Fruit fly (Drosophila melanogaster) whole organism, embryonic: ENCODE results near the gene Dscam3.

Experiments
- Atf6 ChIP-seq: fragments of 200-800 bp; sonication (Bioruptor generic); IDR thresholded peaks from 2 replicates; pipeline ENCODE4 v1.3.6; 2022; ENCODE audit warnings: missing biosample characterization, missing genetic modification characterization
- CG10462 ChIP-seq: fragments of 200-800 bp; sonication (Bioruptor generic); optimal IDR thresholded peaks from 2 replicates; lab custom pipeline; 2016; ENCODE audit warnings: missing biosample characterization, missing genetic modification characterization
- CG12071 ChIP-seq: fragments of 200-800 bp; sonication (Bioruptor generic); optimal IDR thresholded peaks from 3 replicates; lab custom pipeline; 2018; ENCODE audit warnings: missing biosample characterization, mild to moderate bottlenecking, missing genetic modification characterization
- CG12219 ChIP-seq: fragments of 200-800 bp; sonication (Bioruptor generic); optimal IDR thresholded peaks from 3 replicates; lab custom pipeline; 2018; ENCODE audit warnings: missing biosample characterization, mild to moderate bottlenecking, missing genetic modification characterization
- CG1233 ChIP-seq: fragments of 200-800 bp; sonication (Bioruptor generic); optimal IDR thresholded peaks from 4 replicates; lab custom pipeline; 2018; ENCODE audit warnings: missing biosample characterization, mild to moderate bottlenecking, missing genetic modification characterization
- CG12659 ChIP-seq: fragments of 200-800 bp; sonication (Bioruptor generic); optimal IDR thresholded peaks from 3 replicates; lab custom pipeline; 2017; ENCODE audit warnings: mild to moderate bottlenecking, missing biosample characterization, missing genetic modification reagents, missing genetic modification characterization
- CG12769 ChIP-seq: fragments of 200-800 bp; sonication (Bioruptor generic); optimal IDR thresholded peaks from 2 replicates; lab custom pipeline; 2019; ENCODE audit warnings: missing biosample characterization, mild to moderate bottlenecking, missing genetic modification characterization, moderate library complexity
- CG15514 ChIP-seq: fragments of 200-800 bp; sonication (Bioruptor generic); optimal IDR thresholded peaks from 3 replicates; lab custom pipeline; 2017; ENCODE audit warnings: missing biosample characterization, missing genetic modification characterization, mild to moderate bottlenecking, moderate library complexity, missing genetic modification reagents
- CG17359 ChIP-seq: fragments of 200-800 bp; sonication (Bioruptor generic); optimal IDR thresholded peaks from 3 replicates; lab custom pipeline; 2018; ENCODE audit warnings: missing biosample characterization, mild to moderate bottlenecking, missing genetic modification characterization, moderate library complexity
- CG17361 ChIP-seq: fragments of 200-800 bp; sonication (Bioruptor generic); IDR thresholded peaks from 3 replicates; pipeline ENCODE4 v1.3.6; 2022; ENCODE audit warnings: missing biosample characterization, missing genetic modification characterization
- CG3163 ChIP-seq: fragments of 200-800 bp; sonication (Bioruptor generic); optimal IDR thresholded peaks from 3 replicates; lab custom pipeline; 2016; ENCODE audit warnings: missing biosample characterization, missing genetic modification characterization
- CG3281 ChIP-seq: fragments of 200-800 bp; sonication (Bioruptor generic); optimal IDR thresholded peaks from 3 replicates; lab custom pipeline; 2017; ENCODE audit warnings: missing biosample characterization, mild to moderate bottlenecking, missing genetic modification characterization
- CG33557 ChIP-seq: fragments of 200-800 bp; sonication (Bioruptor generic); optimal IDR thresholded peaks from 2 replicates; lab custom pipeline; 2019; ENCODE audit warnings: missing biosample characterization, mild to moderate bottlenecking, missing genetic modification characterization, moderate library complexity
- CG3995 ChIP-seq: fragments of 200-800 bp; sonication (Bioruptor generic); optimal IDR thresholded peaks from 3 replicates; lab custom pipeline; 2016; ENCODE audit warnings: missing biosample characterization, missing genetic modification characterization
- CG6683 ChIP-seq: fragments of 200-800 bp; sonication (Bioruptor generic); optimal IDR thresholded peaks from 2 replicates; lab custom pipeline; 2017; ENCODE audit warnings: missing biosample characterization, mild to moderate bottlenecking, missing genetic modification characterization, missing genetic modification reagents
- CG6854 ChIP-seq: fragments of 200-800 bp; sonication (Bioruptor generic); optimal IDR thresholded peaks from 3 replicates; lab custom pipeline; 2017; ENCODE audit warnings: missing biosample characterization, mild to moderate bottlenecking, missing genetic modification characterization
- CG8281 ChIP-seq: fragments of 200-800 bp; sonication (Bioruptor generic); optimal IDR thresholded peaks from 2 replicates; lab custom pipeline; 2018; ENCODE audit warnings: missing biosample characterization, mild to moderate bottlenecking, missing genetic modification characterization, moderate library complexity
- CG9437 ChIP-seq: fragments of 200-800 bp; sonication (Bioruptor generic); optimal IDR thresholded peaks from 2 replicates; lab custom pipeline; 2018; ENCODE audit warnings: missing biosample characterization, mild to moderate bottlenecking, missing genetic modification characterization
- CTCF ChIP-seq: fragments of 200-800 bp; sonication (Bioruptor generic); optimal IDR thresholded peaks from 2 replicates; lab custom pipeline; 2017; ENCODE audit warnings: missing biosample characterization, mild to moderate bottlenecking, missing genetic modification characterization, moderate library complexity
- Camta ChIP-seq: fragments of 200-800 bp; sonication (Bioruptor generic); optimal IDR thresholded peaks from 2 replicates; lab custom pipeline; 2016; ENCODE audit warnings: missing biosample characterization, missing genetic modification characterization
- Chrac-16 ChIP-seq: fragments of 200-800 bp; sonication (Bioruptor generic); optimal IDR thresholded peaks from 3 replicates; lab custom pipeline; 2016; ENCODE audit warnings: missing biosample characterization, missing genetic modification characterization
- Dp ChIP-seq: fragments of 200-800 bp; sonication (Bioruptor generic); optimal IDR thresholded peaks from 2 replicates; lab custom pipeline; 2018; ENCODE audit warnings: missing biosample characterization, mild to moderate bottlenecking, missing genetic modification characterization, moderate library complexity
- HLH3B ChIP-seq: fragments of 200-800 bp; sonication (Bioruptor generic); IDR thresholded peaks from 2 replicates; pipeline ENCODE4 v1.3.6; 2022; ENCODE audit warnings: missing biosample characterization, missing genetic modification characterization
- Hand ChIP-seq: fragments of 200-800 bp; sonication (Bioruptor generic); optimal IDR thresholded peaks from 2 replicates; lab custom pipeline; 2017; ENCODE audit warnings: mild to moderate bottlenecking, missing biosample characterization, missing genetic modification reagents, missing genetic modification characterization
- Hr51 ChIP-seq, 2 experiments: fragments of 200-800 bp; sonication (Bioruptor generic); optimal IDR thresholded peaks; 2 replicates in 1 of 2; 3 replicates in 1 of 2; lab custom pipeline; 2016 to 2018; ENCODE audit warnings: missing biosample characterization in 2 of 2, missing genetic modification characterization in 2 of 2, mild to moderate bottlenecking in 1 of 2, moderate library complexity in 1 of 2
- Sin3A ChIP-seq: fragments of >200 bp; optimal IDR thresholded peaks from 2 replicates; lab custom pipeline; 2018
- Sry-δ ChIP-seq: fragments of 200-800 bp; sonication (Bioruptor generic); optimal IDR thresholded peaks from 2 replicates; lab custom pipeline; 2016; ENCODE audit warnings: missing biosample characterization, missing genetic modification characterization
- ac ChIP-seq: fragments of 200-800 bp; sonication (Bioruptor generic); optimal IDR thresholded peaks from 3 replicates; lab custom pipeline; 2017; ENCODE audit warnings: missing biosample characterization, mild to moderate bottlenecking, missing genetic modification characterization
- az2 ChIP-seq: fragments of 200-800 bp; sonication (Bioruptor generic); optimal IDR thresholded peaks from 3 replicates; lab custom pipeline; 2016; ENCODE audit warnings: missing biosample characterization, missing genetic modification characterization
- cas ChIP-seq: fragments of 200-800 bp; sonication (Bioruptor generic); IDR thresholded peaks from 2 replicates; pipeline ENCODE4 v1.3.6; 2022; ENCODE audit warnings: missing biosample characterization, missing genetic modification characterization
- cg ChIP-seq: fragments of 200-800 bp; sonication (Bioruptor generic); optimal IDR thresholded peaks from 3 replicates; lab custom pipeline; 2019; ENCODE audit warnings: missing biosample characterization, mild to moderate bottlenecking, missing genetic modification characterization, moderate library complexity
- dimm ChIP-seq: fragments of 200-800 bp; sonication (Bioruptor generic); IDR thresholded peaks from 2 replicates; pipeline ENCODE4 v1.3.6; 2022; ENCODE audit warnings: missing biosample characterization, missing genetic modification characterization
- ems ChIP-seq: fragments of 200-800 bp; sonication (Bioruptor generic); optimal IDR thresholded peaks from 3 replicates; lab custom pipeline; 2016; ENCODE audit warnings: missing biosample characterization, missing genetic modification characterization
- gcm ChIP-seq: fragments of 200-800 bp; sonication (Bioruptor generic); optimal IDR thresholded peaks from 2 replicates; lab custom pipeline; 2019; ENCODE audit warnings: missing biosample characterization, mild to moderate bottlenecking, missing genetic modification characterization, moderate library complexity
- gsb-n ChIP-seq: fragments of 200-800 bp; sonication (Bioruptor generic); optimal IDR thresholded peaks from 3 replicates; lab custom pipeline; 2018; ENCODE audit warnings: missing biosample characterization, mild to moderate bottlenecking, missing genetic modification characterization
- lola ChIP-seq, 3 experiments: fragments of >200 bp in 2 of 3; fragments of 200-800 bp in 1 of 3; sonication (Bioruptor generic) in 1 of 3; optimal IDR thresholded peaks; 2 replicates each; lab custom pipeline; 2017 to 2019; ENCODE audit warnings: missing biosample characterization in 3 of 3, missing genetic modification characterization in 3 of 3, mild to moderate bottlenecking in 1 of 3, moderate library complexity in 1 of 3
- nerfin-1 ChIP-seq: fragments of 200-800 bp; sonication (Bioruptor generic); optimal IDR thresholded peaks from 3 replicates; lab custom pipeline; 2019; ENCODE audit warnings: missing biosample characterization, mild to moderate bottlenecking, missing genetic modification characterization, moderate library complexity
- nmo ChIP-seq: fragments of 200-800 bp; sonication (Bioruptor generic); optimal IDR thresholded peaks from 2 replicates; lab custom pipeline; 2018; ENCODE audit warnings: missing biosample characterization, mild to moderate bottlenecking, missing genetic modification characterization, moderate library complexity
- pzg ChIP-seq: fragments of 200-800 bp; sonication (Bioruptor generic); optimal IDR thresholded peaks from 3 replicates; lab custom pipeline; 2018; ENCODE audit warnings: missing biosample characterization, mild to moderate bottlenecking, missing genetic modification characterization, moderate library complexity
- row ChIP-seq: fragments of 200-800 bp; sonication (Bioruptor generic); IDR thresholded peaks from 3 replicates; pipeline ENCODE4 v1.3.6; 2022; ENCODE audit warnings: missing biosample characterization, missing genetic modification characterization
- scrt ChIP-seq: fragments of 200-800 bp; sonication (Bioruptor generic); optimal IDR thresholded peaks from 2 replicates; lab custom pipeline; 2018; ENCODE audit warnings: missing biosample characterization, mild to moderate bottlenecking, missing genetic modification characterization, moderate library complexity
- sd ChIP-seq: fragments of 200-800 bp; sonication (Bioruptor generic); optimal IDR thresholded peaks from 3 replicates; lab custom pipeline; 2018; ENCODE audit warnings: missing biosample characterization, mild to moderate bottlenecking, missing genetic modification characterization, moderate library complexity
- seq ChIP-seq: fragments of 200-800 bp; sonication (Bioruptor generic); IDR thresholded peaks from 2 replicates; pipeline ENCODE4 v1.3.6; 2022; ENCODE audit warnings: missing biosample characterization, missing genetic modification characterization
- sqz ChIP-seq: fragments of 200-800 bp; sonication (Bioruptor generic); optimal IDR thresholded peaks from 3 replicates; lab custom pipeline; 2018; ENCODE audit warnings: missing biosample characterization, mild to moderate bottlenecking, missing genetic modification characterization
- ssp ChIP-seq: fragments of 200-800 bp; sonication (Bioruptor generic); IDR thresholded peaks from 2 replicates; pipeline ENCODE4 v1.3.6; 2022; ENCODE audit warnings: missing biosample characterization, missing genetic modification characterization
- stwl ChIP-seq: fragments of 200-800 bp; sonication (Bioruptor generic); optimal IDR thresholded peaks from 3 replicates; lab custom pipeline; 2018; ENCODE audit warnings: missing biosample characterization, mild to moderate bottlenecking, missing genetic modification characterization, moderate library complexity
- tx ChIP-seq: fragments of 200-800 bp; sonication (Bioruptor generic); optimal IDR thresholded peaks from 2 replicates; lab custom pipeline; 2016; ENCODE audit warnings: missing biosample characterization, missing genetic modification characterization
- wek ChIP-seq: fragments of 200-800 bp; sonication (Bioruptor generic); optimal IDR thresholded peaks from 3 replicates; lab custom pipeline; 2018; ENCODE audit warnings: missing biosample characterization, mild to moderate bottlenecking, missing genetic modification characterization, moderate library complexity
- zen2 ChIP-seq: fragments of 200-800 bp; sonication (Bioruptor generic); IDR thresholded peaks from 3 replicates; pipeline ENCODE4 v1.3.6; 2022; ENCODE audit warnings: missing biosample characterization, missing genetic modification characterization; ENCODE audit not compliant: partially characterized antibody
- zf30C ChIP-seq: fragments of 200-800 bp; sonication (Bioruptor generic); optimal IDR thresholded peaks from 3 replicates; lab custom pipeline; 2018; ENCODE audit warnings: missing biosample characterization, mild to moderate bottlenecking, missing genetic modification characterization

Dscam3 gene

DNA sequence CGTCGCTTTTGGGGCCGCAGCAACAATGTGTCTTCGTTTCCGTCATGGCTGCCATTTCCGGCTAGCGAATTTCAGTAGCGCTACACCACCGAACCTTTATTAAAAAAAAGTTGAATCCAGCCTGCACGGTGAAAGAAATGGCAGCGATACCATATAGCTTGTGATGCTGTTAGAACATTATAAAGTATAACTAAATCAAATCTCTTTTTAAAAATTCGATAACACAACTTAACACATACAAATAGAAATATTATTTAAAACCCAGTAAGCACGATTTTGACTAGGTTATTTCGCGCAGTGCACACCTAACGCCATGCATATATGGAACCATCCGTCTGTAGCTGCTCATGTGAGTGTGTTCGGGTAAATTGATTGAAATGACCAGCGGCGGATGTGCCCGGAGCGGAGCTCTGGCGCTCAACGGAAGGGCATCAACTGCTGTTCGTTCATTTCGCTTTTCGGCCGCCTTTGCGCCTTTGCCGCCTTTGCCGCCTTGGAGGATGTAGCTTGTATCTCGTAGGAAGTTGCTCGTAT is 20.7 kb upstream of the Dscam3 start:
- peak; percentile 47 for TF ChIP-seq CG6854 (GFP tag; lab: Kevin White, UChicago)
- TF ChIP-seq pzg (GFP tag; lab: Kevin White, UChicago): no peak
- TF ChIP-seq seq (GFP tag; lab: Robert Waterston, UW): no peak
- peak; percentile 55 for TF ChIP-seq CG15514 (GFP tag; lab: Kevin White, UChicago)
- TF ChIP-seq ems (GFP tag; lab: Kevin White, UChicago): no peak
- no peak for TF ChIP-seq az2 (GFP tag; lab: Kevin White, UChicago)
- peak; percentile 65 for TF ChIP-seq scrt (GFP tag; lab: Kevin White, UChicago)
- TF ChIP-seq CG12769 (tag; lab: Kevin White, UChicago): peak; percentile 70
- TF ChIP-seq lola (GFP tag; optimal IDR thresholded peaks at IDR 0.05; lab: Kevin White, UChicago): no peak
- no peak for TF ChIP-seq Dp (GFP tag; lab: Kevin White, UChicago)
- TF ChIP-seq Chrac-16: no peak
- TF ChIP-seq sd (tag; lab: Kevin White, UChicago): no peak
- TF ChIP-seq Sry-δ (GFP tag; lab: Kevin White, UChicago): no peak
- no peak for TF ChIP-seq gcm
- peak; percentile 31; the same call in 1 of the 2 replicates for TF ChIP-seq HLH3B (GFP tag; lab: Robert Waterston, UW)
- TF ChIP-seq CG12219: peak; percentile 24
- TF ChIP-seq stwl: no peak
- TF ChIP-seq CG33557: no peak
- TF ChIP-seq Atf6 (GFP tag; lab: Robert Waterston, UW): 0 out of 2 replicates have a peak, but pooled peaks have one; percentile 22
- peak; percentile 37 for TF ChIP-seq CG12659 (GFP tag; lab: Kevin White, UChicago)
- peak; percentile 3 for TF ChIP-seq nmo (GFP tag; lab: Kevin White, UChicago)
- TF ChIP-seq cg (GFP tag; lab: Kevin White, UChicago): no peak
- no peak for TF ChIP-seq CG9437 (GFP tag; lab: Kevin White, UChicago)
- no peak for TF ChIP-seq zen2 (GFP tag; lab: Robert Waterston, UW)
- TF ChIP-seq Hand: peak; percentile 51
- TF ChIP-seq wek (GFP tag; lab: Kevin White, UChicago): no peak
- no peak for TF ChIP-seq CG8281
- no peak for TF ChIP-seq dimm (GFP tag; lab: Robert Waterston, UW)
- TF ChIP-seq CG17359 (tag; lab: Kevin White, UChicago): peak; percentile 41
- TF ChIP-seq gsb-n: no peak
- no peak for TF ChIP-seq CTCF
- TF ChIP-seq CG6683 (GFP tag; lab: Kevin White, UChicago): no peak
- 0 out of 3 replicates have a peak, but pooled peaks have one; percentile 20 for TF ChIP-seq CG17361 (GFP tag; lab: Robert Waterston, UW)
- peak; percentile 73 for TF ChIP-seq row (GFP tag; lab: Robert Waterston, UW)
- no peak for TF ChIP-seq tx
- no peak for TF ChIP-seq Camta
- no peak for TF ChIP-seq Sin3A (lab: Kevin White, UChicago)
- peak; percentile 58 for TF ChIP-seq CG3281 (GFP tag; lab: Kevin White, UChicago)
- TF ChIP-seq ssp (GFP tag; lab: Robert Waterston, UW): peak; percentile 27; the same call in 1 of the 2 replicates
- no peak for TF ChIP-seq sqz
- TF ChIP-seq nerfin-1: no peak
- TF ChIP-seq Hr51 (GFP tag; optimal IDR thresholded peaks at IDR 0.05; lab: Kevin White, UChicago): peak; percentile 35 to 46
- no peak for TF ChIP-seq ac (GFP tag; lab: Kevin White, UChicago)
- TF ChIP-seq CG12071 (GFP tag; lab: Kevin White, UChicago): no peak
- TF ChIP-seq CG1233 (GFP tag; lab: Kevin White, UChicago): peak; percentile 7
- TF ChIP-seq CG3995: no peak
- TF ChIP-seq zf30C (GFP tag; lab: Kevin White, UChicago): no peak
- TF ChIP-seq cas (GFP tag; lab: Robert Waterston, UW): no peak
- no peak for TF ChIP-seq CG3163 (GFP tag; lab: Kevin White, UChicago)
- no peak for TF ChIP-seq CG10462 (GFP tag; lab: Kevin White, UChicago)
